Fruit fly (Drosophila melanogaster) whole organism, embryonic: ENCODE data around the gene mRpL27.
A peak's percentile ranks its signal among the peaks of the same experiment; 100 is the strongest.

ENCODE experiments used
- Atf-2 ChIP-seq: fragments of 200-800 bp; sonication (Bioruptor generic); optimal IDR thresholded peaks from 2 replicates; lab custom pipeline; 2016; ENCODE audit warnings: missing biosample characterization, missing genetic modification characterization
- B-H2 ChIP-seq: fragments of 200-800 bp; sonication (Bioruptor generic); optimal IDR thresholded peaks from 2 replicates; lab custom pipeline; 2018; ENCODE audit warnings: missing biosample characterization, mild to moderate bottlenecking, missing genetic modification characterization
- CG10209 ChIP-seq: fragments of 200-800 bp; sonication (Bioruptor generic); optimal IDR thresholded peaks from 3 replicates; lab custom pipeline; 2017; ENCODE audit warnings: missing biosample characterization, mild to moderate bottlenecking, missing genetic modification characterization, missing genetic modification reagents
- CG11085 ChIP-seq: fragments of 200-800 bp; sonication (Bioruptor generic); IDR thresholded peaks from 2 replicates; pipeline ENCODE4 v1.3.6; 2022; ENCODE audit warnings: missing biosample characterization, missing genetic modification characterization
- CG12769 ChIP-seq: fragments of 200-800 bp; sonication (Bioruptor generic); optimal IDR thresholded peaks from 2 replicates; lab custom pipeline; 2019; ENCODE audit warnings: missing biosample characterization, mild to moderate bottlenecking, missing genetic modification characterization, moderate library complexity
- CG13296 ChIP-seq: fragments of 200-800 bp; sonication (Bioruptor generic); optimal IDR thresholded peaks from 3 replicates; lab custom pipeline; 2018; ENCODE audit warnings: missing biosample characterization, mild to moderate bottlenecking, missing genetic modification characterization
- CG13894 ChIP-seq: fragments of 200-800 bp; sonication (Bioruptor generic); optimal IDR thresholded peaks from 3 replicates; lab custom pipeline; 2018; ENCODE audit warnings: missing biosample characterization, mild to moderate bottlenecking, missing genetic modification characterization, moderate library complexity
- CG17186 ChIP-seq: fragments of 200-800 bp; sonication (Bioruptor generic); optimal IDR thresholded peaks from 3 replicates; lab custom pipeline; 2017; ENCODE audit warnings: missing biosample characterization, missing genetic modification reagents, missing genetic modification characterization
- CG17568 ChIP-seq: fragments of 200-800 bp; sonication (Bioruptor generic); optimal IDR thresholded peaks from 2 replicates; lab custom pipeline; 2018; ENCODE audit warnings: missing biosample characterization, mild to moderate bottlenecking, missing genetic modification characterization, moderate library complexity
- CG17612 ChIP-seq: fragments of 200-800 bp; sonication (Bioruptor generic); IDR thresholded peaks from 2 replicates; pipeline ENCODE4 v1.3.6; 2022; ENCODE audit warnings: missing biosample characterization, missing genetic modification characterization
- CG2202 ChIP-seq: fragments of 200-800 bp; sonication (Bioruptor generic); optimal IDR thresholded peaks from 2 replicates; lab custom pipeline; 2018; ENCODE audit warnings: missing biosample characterization, mild to moderate bottlenecking, missing genetic modification characterization
- CG2712 ChIP-seq: fragments of 200-800 bp; optimal IDR thresholded peaks from 3 replicates; lab custom pipeline; 2019; ENCODE audit warnings: missing biosample characterization, mild to moderate bottlenecking, missing genetic modification characterization, moderate library complexity
- CG30431 ChIP-seq: fragments of 200-800 bp; sonication (Bioruptor generic); optimal IDR thresholded peaks from 2 replicates; lab custom pipeline; 2017; ENCODE audit warnings: missing biosample characterization, missing genetic modification characterization
- CG3847 ChIP-seq: fragments of 200-800 bp; sonication (Bioruptor generic); IDR thresholded peaks from 2 replicates; pipeline ENCODE4 v1.3.6; 2022; ENCODE audit warnings: missing biosample characterization, missing genetic modification characterization
- CG6254 ChIP-seq: fragments of 200-800 bp; sonication (Bioruptor generic); optimal IDR thresholded peaks from 3 replicates; lab custom pipeline; 2017; ENCODE audit warnings: mild to moderate bottlenecking, missing biosample characterization, missing genetic modification reagents, missing genetic modification characterization
- CG6791 ChIP-seq: fragments of 200-800 bp; sonication (Bioruptor generic); IDR thresholded peaks from 3 replicates; pipeline ENCODE4 v1.3.6; 2022; ENCODE audit warnings: missing biosample characterization, missing genetic modification characterization; ENCODE audit not compliant: partially characterized antibody
- CG7963 ChIP-seq: fragments of 200-800 bp; sonication (Bioruptor generic); IDR thresholded peaks from 3 replicates; pipeline ENCODE4 v1.3.6; 2022; ENCODE audit warnings: missing biosample characterization, missing genetic modification characterization; ENCODE audit not compliant: partially characterized antibody
- CG8924 ChIP-seq: fragments of 200-800 bp; optimal IDR thresholded peaks from 3 replicates; lab custom pipeline; 2019; ENCODE audit warnings: missing biosample characterization, mild to moderate bottlenecking, missing genetic modification characterization, moderate library complexity
- Dref ChIP-seq: fragments of 200-800 bp; sonication (Bioruptor generic); IDR thresholded peaks from 2 replicates; pipeline ENCODE4 v1.3.6; 2022; ENCODE audit warnings: missing biosample characterization, missing genetic modification characterization
- Fer2 ChIP-seq: fragments of 200-800 bp; sonication (Bioruptor generic); optimal IDR thresholded peaks from 2 replicates; lab custom pipeline; 2018; ENCODE audit warnings: missing biosample characterization, mild to moderate bottlenecking, missing genetic modification characterization, moderate library complexity
- GATAe ChIP-seq: fragments of 200-800 bp; sonication (Bioruptor generic); conservative IDR thresholded peaks from 2 replicates; pipeline ENCODE4 v1.3.6; 2022; ENCODE audit warnings: missing biosample characterization, missing genetic modification characterization
- Lim3 ChIP-seq: fragments of 200-800 bp; sonication (Bioruptor generic); IDR thresholded peaks from 2 replicates; pipeline ENCODE4 v1.3.6; 2022; ENCODE audit warnings: missing biosample characterization, missing genetic modification characterization
- Med ChIP-seq: fragments of 200-800 bp; sonication (Bioruptor generic); peaks from one replicate; lab custom pipeline; 2016; ENCODE audit warnings: missing biosample characterization, missing genetic modification characterization, mild to moderate bottlenecking, inconsistent platforms, moderate library complexity
- Mes4 ChIP-seq: fragments of 200-800 bp; sonication (Bioruptor generic); optimal IDR thresholded peaks from 2 replicates; lab custom pipeline; 2016; ENCODE audit warnings: missing biosample characterization, missing genetic modification characterization
- Opbp ChIP-seq: fragments of 200-800 bp; sonication (Bioruptor generic); IDR thresholded peaks from 3 replicates; pipeline ENCODE4 v1.3.6; 2022; ENCODE audit warnings: missing biosample characterization, missing genetic modification characterization; ENCODE audit not compliant: partially characterized antibody
- Poxn ChIP-seq: fragments of 200-800 bp; sonication (Bioruptor generic); IDR thresholded peaks from 2 replicates; pipeline ENCODE4 v1.3.6; 2022; ENCODE audit warnings: missing biosample characterization, missing genetic modification characterization
- Side ChIP-seq: fragments of 200-800 bp; sonication (Bioruptor generic); optimal IDR thresholded peaks from 2 replicates; lab custom pipeline; 2016; ENCODE audit warnings: missing biosample characterization, missing genetic modification characterization
- TFAM ChIP-seq: fragments of 200-800 bp; sonication (Bioruptor generic); optimal IDR thresholded peaks from 2 replicates; lab custom pipeline; 2017; ENCODE audit warnings: missing biosample characterization, missing genetic modification characterization, inconsistent platforms
- YL-1 ChIP-seq: fragments of 200-800 bp; sonication (Bioruptor generic); optimal IDR thresholded peaks from 3 replicates; lab custom pipeline; 2017; ENCODE audit warnings: missing biosample characterization, mild to moderate bottlenecking, missing genetic modification characterization
- ap ChIP-seq: fragments of 200-800 bp; sonication (Bioruptor generic); IDR thresholded peaks from 2 replicates; pipeline ENCODE4 v1.3.6; 2022; ENCODE audit warnings: missing biosample characterization, missing genetic modification characterization
- az2 ChIP-seq: fragments of 200-800 bp; sonication (Bioruptor generic); optimal IDR thresholded peaks from 3 replicates; lab custom pipeline; 2016; ENCODE audit warnings: missing biosample characterization, missing genetic modification characterization
- bsh ChIP-seq, 2 experiments: fragments of 200-800 bp; sonication (Bioruptor generic); optimal IDR thresholded peaks; 2 replicates each; lab custom pipeline; 2017 to 2018; ENCODE audit warnings: mild to moderate bottlenecking in 2 of 2, missing biosample characterization in 2 of 2, missing genetic modification characterization in 2 of 2, moderate library complexity in 1 of 2
- chinmo ChIP-seq: fragments of 200-800 bp; sonication (Bioruptor generic); IDR thresholded peaks from 4 replicates; pipeline ENCODE4 v1.3.6; 2022; ENCODE audit warnings: missing biosample characterization, missing genetic modification characterization; ENCODE audit not compliant: partially characterized antibody
- en ChIP-seq: fragments of 200-800 bp; sonication (Bioruptor generic); optimal IDR thresholded peaks from 2 replicates; lab custom pipeline; 2016; ENCODE audit warnings: missing biosample characterization, missing genetic modification characterization
- eve ChIP-seq, 2 experiments: fragments of >200 bp; optimal IDR thresholded peaks; 2 replicates each; lab custom pipeline; 2017; ENCODE audit warnings: missing biosample characterization in 2 of 2, missing genetic modification characterization in 2 of 2
- hbn ChIP-seq: fragments of 200-800 bp; sonication (Bioruptor generic); IDR thresholded peaks from 2 replicates; pipeline ENCODE4 v1.3.6; 2022; ENCODE audit warnings: missing biosample characterization, missing genetic modification characterization; ENCODE audit not compliant: partially characterized antibody
- mam ChIP-seq: fragments of 200-800 bp; sonication (Bioruptor generic); optimal IDR thresholded peaks from 3 replicates; lab custom pipeline; 2016; ENCODE audit warnings: missing biosample characterization, missing genetic modification characterization
- nau ChIP-seq: fragments of 200-800 bp; sonication (Bioruptor generic); optimal IDR thresholded peaks from 3 replicates; lab custom pipeline; 2017; ENCODE audit warnings: missing biosample characterization, mild to moderate bottlenecking, missing genetic modification characterization, missing genetic modification reagents
- nom ChIP-seq: fragments of 200-800 bp; sonication (Bioruptor generic); optimal IDR thresholded peaks from 2 replicates; lab custom pipeline; 2017; ENCODE audit warnings: missing biosample characterization, missing genetic modification characterization, mild to moderate bottlenecking, moderate library complexity, missing genetic modification reagents
- otp ChIP-seq: fragments of 200-800 bp; sonication (Bioruptor generic); IDR thresholded peaks from 3 replicates; pipeline ENCODE4, ENCODE4 v1.3.6; 2022; ENCODE audit warnings: missing biosample characterization, missing genetic modification characterization
- sisA ChIP-seq: fragments of 200-800 bp; sonication (Bioruptor generic); IDR thresholded peaks from 2 replicates; pipeline ENCODE4 v1.3.6; 2022; ENCODE audit warnings: missing biosample characterization, missing genetic modification characterization
- slbo ChIP-seq: fragments of 200-800 bp; sonication (Bioruptor generic); IDR thresholded peaks from 2 replicates; pipeline ENCODE4 v1.3.6; 2022; ENCODE audit warnings: missing biosample characterization, missing genetic modification characterization
- tll ChIP-seq, 2 experiments: fragments of 200-800 bp in 1 of 2; fragments of >200 bp in 1 of 2; sonication (Bioruptor generic) in 1 of 2; optimal IDR thresholded peaks; 2 replicates each; lab custom pipeline; 2017 to 2019; ENCODE audit warnings: missing biosample characterization in 2 of 2, missing genetic modification characterization in 2 of 2, mild to moderate bottlenecking in 1 of 2, moderate library complexity in 1 of 2
- tup ChIP-seq: fragments of 200-800 bp; sonication (Bioruptor generic); optimal IDR thresholded peaks from 2 replicates; lab custom pipeline; 2016; ENCODE audit warnings: missing biosample characterization, mild to moderate bottlenecking, missing genetic modification characterization, moderate library complexity
- unc-4 ChIP-seq: fragments of 200-800 bp; sonication (Bioruptor generic); IDR thresholded peaks from 2 replicates; pipeline ENCODE4 v1.3.6; 2022; ENCODE audit warnings: missing biosample characterization, missing genetic modification characterization; ENCODE audit not compliant: partially characterized antibody
- vvl ChIP-seq: fragments of 200-800 bp; sonication (Bioruptor generic); IDR thresholded peaks from 2 replicates; pipeline ENCODE4 v1.3.6; 2022; ENCODE audit warnings: missing biosample characterization, missing genetic modification characterization
- wor ChIP-seq: fragments of 200-800 bp; sonication (Bioruptor generic); IDR thresholded peaks from 2 replicates; pipeline ENCODE4 v1.3.6; 2022; ENCODE audit warnings: missing biosample characterization, missing genetic modification characterization
- z ChIP-seq: fragments of 200-800 bp; sonication (Bioruptor generic); IDR thresholded peaks from 3 replicates; pipeline ENCODE4 v1.3.6; 2022; ENCODE audit warnings: missing biosample characterization, missing genetic modification characterization

mRpL27 gene

dm6 chr2L:4440881-4441737 is 18.3 kb downstream of the mRpL27 start, which contains the start of gene CG15431 (continued):
- TF ChIP-seq CG8924, result peak; percentile 56
- TF ChIP-seq nau, result peak; percentile 55
- TF ChIP-seq vvl (GFP tag; lab: Robert Waterston, UW), result peak; percentile 76
- TF ChIP-seq az2 (GFP tag; lab: Kevin White, UChicago), result peak; percentile 52
- TF ChIP-seq CG17612 (GFP tag; lab: Robert Waterston, UW), result no peak
- TF ChIP-seq eve (GFP tag; optimal IDR thresholded peaks at IDR 0.05; lab: Kevin White, UChicago), result no peak
- TF ChIP-seq tup (GFP tag; lab: Kevin White, UChicago), result peak; percentile 25
- peak; percentile 48 for TF ChIP-seq CG13296 (GFP tag; lab: Kevin White, UChicago)
- TF ChIP-seq CG10209 (GFP tag; lab: Kevin White, UChicago), result peak; percentile 50
- no peak for TF ChIP-seq en
- TF ChIP-seq mam (GFP tag; lab: Kevin White, UChicago), result peak; percentile 44
- no peak for TF ChIP-seq bsh (GFP tag; optimal IDR thresholded peaks at IDR 0.05; lab: Kevin White, UChicago)
- TF ChIP-seq unc-4 (GFP tag; lab: Robert Waterston, UW), result no peak
- no peak for TF ChIP-seq CG7963 (GFP tag; lab: Robert Waterston, UW)
- TF ChIP-seq hbn (GFP tag; lab: Robert Waterston, UW), result no peak
- TF ChIP-seq slbo, result peak; percentile 78
- no peak for TF ChIP-seq tll (GFP tag; optimal IDR thresholded peaks at IDR 0.05; lab: Kevin White, UChicago)
- TF ChIP-seq CG17568 (GFP tag; lab: Kevin White, UChicago), result no peak
- no peak for TF ChIP-seq Side (GFP tag; lab: Kevin White, UChicago)
- peak; percentile 15 for TF ChIP-seq CG13894
- no peak for TF ChIP-seq CG6791 (GFP tag; lab: Robert Waterston, UW)
- peak; percentile 15 for TF ChIP-seq B-H2 (GFP tag; lab: Kevin White, UChicago)
- TF ChIP-seq ap (GFP tag; lab: Robert Waterston, UW), result no peak
- TF ChIP-seq wor (GFP tag; lab: Robert Waterston, UW), result no peak
- no peak for TF ChIP-seq Dref (GFP tag; lab: Robert Waterston, UW)
- TF ChIP-seq Fer2, result no peak
- no peak for TF ChIP-seq CG2202 (tag; lab: Kevin White, UChicago)
- TF ChIP-seq CG30431, result no peak
- TF ChIP-seq Lim3 (GFP tag; lab: Robert Waterston, UW), result no peak
- TF ChIP-seq otp, result no peak
- no peak for TF ChIP-seq Opbp (GFP tag; lab: Robert Waterston, UW)
- TF ChIP-seq z (GFP tag; lab: Robert Waterston, UW), result no peak
- TF ChIP-seq sisA (GFP tag; lab: Robert Waterston, UW), result peak; percentile 59
- TF ChIP-seq Med (GFP tag; lab: Kevin White, UChicago), result peak; percentile 94
- peak; percentile 40 for TF ChIP-seq CG2712 (tag; lab: Kevin White, UChicago)
- no peak for TF ChIP-seq nom (GFP tag; lab: Kevin White, UChicago)
- no peak for TF ChIP-seq TFAM (GFP tag; lab: Kevin White, UChicago)
- peak; percentile 39 for TF ChIP-seq CG3847 (GFP tag; lab: Robert Waterston, UW)
- no peak for TF ChIP-seq Mes4 (GFP tag; lab: Kevin White, UChicago)
- TF ChIP-seq CG11085 (GFP tag; lab: Robert Waterston, UW), result no peak
- TF ChIP-seq CG6254 (GFP tag; lab: Kevin White, UChicago), result peak; percentile 8
- 0 out of 4 replicates have a peak, but pooled peaks have one; percentile 34 for TF ChIP-seq chinmo (GFP tag; lab: Robert Waterston, UW)
- TF ChIP-seq Atf-2 (GFP tag; lab: Kevin White, UChicago), result no peak
- TF ChIP-seq Poxn (GFP tag; lab: Robert Waterston, UW), result no peak
- no peak for TF ChIP-seq CG17186
- TF ChIP-seq GATAe (GFP tag; lab: Robert Waterston, UW), result no peak
- TF ChIP-seq CG12769 (tag; lab: Kevin White, UChicago), result no peak
- TF ChIP-seq YL-1 (GFP tag; lab: Kevin White, UChicago), result no peak
